Fruit fly (Drosophila melanogaster) whole organism, pupa: ENCODE results near the gene CG33641.

Experiments used
- CG10348 ChIP-seq: fragments of 200-800 bp; sonication (Bioruptor generic); IDR thresholded peaks from 2 replicates; pipeline ENCODE4 v1.3.6; 2022; ENCODE audit warnings: missing biosample characterization, missing genetic modification characterization
- CG12605 ChIP-seq: fragments of 200-800 bp; sonication (Bioruptor generic); IDR thresholded peaks from 2 replicates; pipeline ENCODE4 v1.3.6; 2022; ENCODE audit warnings: missing biosample characterization, missing genetic modification characterization
- CG13204 ChIP-seq: fragments of 200-800 bp; sonication (Bioruptor generic); optimal IDR thresholded peaks from 2 replicates; lab custom pipeline; 2018; ENCODE audit warnings: missing biosample characterization, mild to moderate bottlenecking, missing genetic modification characterization, moderate library complexity
- CG14655 ChIP-seq: fragments of 200-800 bp; sonication (Bioruptor generic); optimal IDR thresholded peaks from 3 replicates; lab custom pipeline; 2017; ENCODE audit warnings: mild to moderate bottlenecking, missing biosample characterization, missing genetic modification reagents, missing genetic modification characterization
- CG15710 ChIP-seq: fragments of 200-800 bp; sonication (Bioruptor generic); optimal IDR thresholded peaks from 2 replicates; lab custom pipeline; 2018; ENCODE audit warnings: missing biosample characterization, mild to moderate bottlenecking, missing genetic modification characterization, moderate library complexity
- CG17806 ChIP-seq: fragments of 200-800 bp; sonication (Bioruptor generic); optimal IDR thresholded peaks from 2 replicates; lab custom pipeline; 2018; ENCODE audit warnings: missing biosample characterization, mild to moderate bottlenecking, missing genetic modification characterization, moderate library complexity
- CG32121 ChIP-seq: fragments of 200-800 bp; sonication (Bioruptor generic); IDR thresholded peaks from 2 replicates; pipeline ENCODE4 v1.3.6; 2022; ENCODE audit warnings: missing biosample characterization, missing genetic modification characterization
- CG34367 ChIP-seq: fragments of 200-800 bp; sonication (Bioruptor generic); optimal IDR thresholded peaks from 2 replicates; lab custom pipeline; 2018; ENCODE audit warnings: missing biosample characterization, mild to moderate bottlenecking, missing genetic modification characterization
- CG4496 ChIP-seq: fragments of 200-800 bp; sonication (Bioruptor generic); IDR thresholded peaks from 3 replicates; pipeline ENCODE4 v1.3.6; 2022; ENCODE audit warnings: missing biosample characterization, missing genetic modification characterization
- CG8159 ChIP-seq: fragments of 200-800 bp; sonication (Bioruptor generic); optimal IDR thresholded peaks from 3 replicates; lab custom pipeline; 2018; ENCODE audit warnings: missing biosample characterization, mild to moderate bottlenecking, missing genetic modification characterization, moderate library complexity
- CG8301 ChIP-seq: fragments of 200-800 bp; sonication (Bioruptor generic); optimal IDR thresholded peaks from 2 replicates; lab custom pipeline; 2018; ENCODE audit warnings: missing biosample characterization, mild to moderate bottlenecking, missing genetic modification characterization
- CG9948 ChIP-seq: fragments of 200-800 bp; sonication (Bioruptor generic); optimal IDR thresholded peaks from 2 replicates; lab custom pipeline; 2018; ENCODE audit warnings: missing biosample characterization, mild to moderate bottlenecking, missing genetic modification characterization, moderate library complexity
- D1 ChIP-seq: fragments of 200-800 bp; sonication (Bioruptor generic); optimal IDR thresholded peaks from 2 replicates; lab custom pipeline; 2018; ENCODE audit warnings: missing biosample characterization, mild to moderate bottlenecking, missing genetic modification characterization, moderate library complexity
- EcR ChIP-seq: fragments of 200-800 bp; sonication (Bioruptor generic); optimal IDR thresholded peaks from 3 replicates; lab custom pipeline; 2019; ENCODE audit warnings: missing biosample characterization, missing genetic modification characterization, mild to moderate bottlenecking, moderate library complexity, missing genetic modification reagents
- Ets98B ChIP-seq: fragments of 200-800 bp; sonication (Bioruptor generic); IDR thresholded peaks from 2 replicates; pipeline ENCODE4 v1.3.6; 2022; ENCODE audit warnings: missing biosample characterization, missing genetic modification characterization
- Pif1A ChIP-seq: fragments of 200-800 bp; sonication (Bioruptor generic); optimal IDR thresholded peaks from 3 replicates; lab custom pipeline; 2016; ENCODE audit warnings: missing biosample characterization, missing genetic modification characterization
- Pif1B ChIP-seq: fragments of 200-800 bp; sonication (Bioruptor generic); optimal IDR thresholded peaks from 3 replicates; lab custom pipeline; 2016; ENCODE audit warnings: missing biosample characterization, missing genetic modification characterization
- Snoo ChIP-seq: fragments of 200-800 bp; sonication (Bioruptor generic); optimal IDR thresholded peaks from 3 replicates; lab custom pipeline; 2017; ENCODE audit warnings: missing biosample characterization, mild to moderate bottlenecking, missing genetic modification characterization, inconsistent platforms
- fd96Ca ChIP-seq: fragments of 200-800 bp; sonication (Bioruptor generic); IDR thresholded peaks from 3 replicates; pipeline ENCODE4 v1.3.6; 2022; ENCODE audit warnings: missing biosample characterization, missing genetic modification characterization
- gl ChIP-seq: fragments of 200-800 bp; sonication (Bioruptor generic); optimal IDR thresholded peaks from 2 replicates; lab custom pipeline; 2018; ENCODE audit warnings: missing biosample characterization, mild to moderate bottlenecking, missing genetic modification characterization
- rn ChIP-seq: fragments of 200-800 bp; sonication (Bioruptor generic); IDR thresholded peaks from 2 replicates; pipeline ENCODE4 v1.3.6; 2022; ENCODE audit warnings: missing biosample characterization, missing genetic modification characterization

CG33641 gene

dm6 chr2L:13512182-13513032 is 16.4 kb upstream of the CG33641 start:
- TF ChIP-seq Snoo (tag; lab: Kevin White, UChicago), result no peak
- TF ChIP-seq EcR (GFP tag; lab: Kevin White, UChicago), result no peak
- TF ChIP-seq CG14655 (GFP tag; lab: Kevin White, UChicago), result peak; percentile 27
- no peak for TF ChIP-seq CG9948
- no peak for TF ChIP-seq rn (GFP tag; lab: Robert Waterston, UW)
- TF ChIP-seq fd96Ca (GFP tag; lab: Robert Waterston, UW), result peak; percentile 8; the same call in 1 of the 3 replicates
- TF ChIP-seq D1 (tag; lab: Kevin White, UChicago), result peak; percentile 14
- peak; percentile 20 for TF ChIP-seq Pif1A (GFP tag; lab: Kevin White, UChicago)
- peak; percentile 24 for TF ChIP-seq CG8159
- TF ChIP-seq CG32121 (GFP tag; lab: Robert Waterston, UW), result peak; percentile 39; the same call in 1 of the 2 replicates
- TF ChIP-seq CG13204, result no peak
- TF ChIP-seq gl, result no peak
- peak; percentile 1 for TF ChIP-seq Pif1B (GFP tag; lab: Kevin White, UChicago)
- peak; percentile 48; the same call in 1 of the 2 replicates for TF ChIP-seq CG12605
- peak; percentile 25 for TF ChIP-seq CG15710
- TF ChIP-seq CG8301 (tag; lab: Kevin White, UChicago), result no peak
- TF ChIP-seq CG4496 (GFP tag; lab: Robert Waterston, UW), result peak; percentile 63
- TF ChIP-seq CG34367, result peak; percentile 8
- TF ChIP-seq Ets98B, result peak; percentile 55

dm6 chr2L:13513033-13513330 is 15.9 kb upstream of the CG33641 start:
- TF ChIP-seq CG13204 (peak; percentile 97), CG32121 (GFP tag; lab: Robert Waterston, UW) (no peak), EcR (GFP tag; lab: Kevin White, UChicago) (no peak)

dm6 chr2L:13513331-13514261 is 15.2 kb upstream of the CG33641 start:
- TF ChIP-seq EcR (GFP tag; lab: Kevin White, UChicago) (no peak), CG14655 (GFP tag; lab: Kevin White, UChicago) (peak; percentile 70), Snoo (tag; lab: Kevin White, UChicago) (no peak), CG8301 (tag; lab: Kevin White, UChicago) (peak; percentile 42), CG15710 (peak; percentile 37), CG8159 (peak; percentile 51), CG9948 (peak; percentile 15), CG32121 (GFP tag; lab: Robert Waterston, UW) (no peak; the same call in 1 of the 2 replicates), rn (GFP tag; lab: Robert Waterston, UW) (no peak), Pif1A (GFP tag; lab: Kevin White, UChicago) (peak; percentile 19), CG12605 (peak; percentile 77), Ets98B (peak; percentile 79), CG4496 (GFP tag; lab: Robert Waterston, UW) (peak; percentile 62), gl (peak; percentile 20), CG34367 (no peak), CG17806 (peak; percentile 29), CG13204 (peak; percentile 85), Pif1B (GFP tag; lab: Kevin White, UChicago) (peak; percentile 50), CG10348 (GFP tag; lab: Robert Waterston, UW) (no peak), fd96Ca (GFP tag; lab: Robert Waterston, UW) (peak; percentile 68; the same call in 2 of the 3 replicates), D1 (tag; lab: Kevin White, UChicago) (peak; percentile 25)

dm6 chr2L:13514262-13514937 is 14.4 kb upstream of the CG33641 start:
- TF ChIP-seq CG32121 (GFP tag; lab: Robert Waterston, UW) (peak; percentile 38), CG17806 (no peak), CG15710 (peak; percentile 39), rn (GFP tag; lab: Robert Waterston, UW) (no peak), D1 (tag; lab: Kevin White, UChicago) (no peak), CG10348 (GFP tag; lab: Robert Waterston, UW) (peak; percentile 53; the same call in 1 of the 2 replicates), EcR (GFP tag; lab: Kevin White, UChicago) (peak; percentile 86), CG4496 (GFP tag; lab: Robert Waterston, UW) (peak; percentile 2; the same call in 1 of the 3 replicates), CG12605 (0 out of 2 replicates have a peak, but pooled peaks have one; percentile 13), gl (no peak), Pif1B (GFP tag; lab: Kevin White, UChicago) (no peak), CG34367 (no peak), CG14655 (GFP tag; lab: Kevin White, UChicago) (peak; percentile 18), CG8301 (tag; lab: Kevin White, UChicago) (peak; percentile 16), fd96Ca (GFP tag; lab: Robert Waterston, UW) (peak; percentile 52; the same call in 2 of the 3 replicates), CG13204 (peak; percentile 83), Ets98B (peak; percentile 7), Snoo (tag; lab: Kevin White, UChicago) (peak; percentile 78), Pif1A (GFP tag; lab: Kevin White, UChicago) (no peak)
- TF ChIP-seq, all 21 proteins: peak for 12
